Fruit fly (Drosophila melanogaster) whole organism, embryonic: Measurements from ENCODE around the gene DppIII.

Source experiments
- Abd-B ChIP-seq: fragments of 200-800 bp; sonication (Bioruptor generic); optimal IDR thresholded peaks from 2 replicates; lab custom pipeline; 2018; ENCODE audit warnings: missing biosample characterization, mild to moderate bottlenecking, missing genetic modification characterization, moderate library complexity
- Atf6 ChIP-seq: fragments of 200-800 bp; sonication (Bioruptor generic); IDR thresholded peaks from 2 replicates; pipeline ENCODE4 v1.3.6; 2022; ENCODE audit warnings: missing biosample characterization, missing genetic modification characterization
- Awh ChIP-seq: fragments of 200-800 bp; sonication (Bioruptor generic); IDR thresholded peaks from 2 replicates; pipeline ENCODE4, ENCODE4 v1.3.6; 2022; ENCODE audit warnings: missing biosample characterization, missing genetic modification characterization
- CG10431 ChIP-seq: fragments of 200-800 bp; sonication (Bioruptor generic); optimal IDR thresholded peaks from 3 replicates; lab custom pipeline; 2018; ENCODE audit warnings: missing biosample characterization, mild to moderate bottlenecking, missing genetic modification characterization
- CG15073 ChIP-seq: fragments of 200-800 bp; sonication (Bioruptor generic); optimal IDR thresholded peaks from 2 replicates; lab custom pipeline; 2016; ENCODE audit warnings: missing biosample characterization, missing genetic modification characterization
- CG17912 ChIP-seq: fragments of 200-800 bp; sonication (Bioruptor generic); optimal IDR thresholded peaks from 2 replicates; lab custom pipeline; 2018; ENCODE audit warnings: missing biosample characterization, mild to moderate bottlenecking, missing genetic modification characterization
- CG2129 ChIP-seq: fragments of 200-800 bp; sonication (Bioruptor generic); IDR thresholded peaks from 2 replicates; pipeline ENCODE4 v1.3.6; 2022; ENCODE audit warnings: missing biosample characterization, missing genetic modification characterization; ENCODE audit not compliant: partially characterized antibody
- CG2199 ChIP-seq: fragments of 200-800 bp; sonication (Bioruptor generic); IDR thresholded peaks from 3 replicates; pipeline ENCODE4 v1.3.6; 2022; ENCODE audit warnings: missing biosample characterization, missing genetic modification characterization
- CG2875 ChIP-seq: fragments of 200-800 bp; sonication (Bioruptor generic); optimal IDR thresholded peaks from 2 replicates; lab custom pipeline; 2017; ENCODE audit warnings: missing biosample characterization, mild to moderate bottlenecking, missing genetic modification characterization, missing genetic modification reagents
- CG32532 ChIP-seq: fragments of 200-800 bp; sonication (Bioruptor generic); IDR thresholded peaks from 2 replicates; pipeline ENCODE4 v1.3.6; 2022; ENCODE audit warnings: missing biosample characterization, missing genetic modification characterization
- CG34224 ChIP-seq: fragments of 200-800 bp; sonication (Bioruptor generic); IDR thresholded peaks from 3 replicates; pipeline ENCODE4 v1.3.6; 2022; ENCODE audit warnings: missing biosample characterization, missing genetic modification characterization; ENCODE audit not compliant: partially characterized antibody
- CG34376 ChIP-seq: fragments of 200-800 bp; sonication (Bioruptor generic); optimal IDR thresholded peaks from 2 replicates; lab custom pipeline; 2018; ENCODE audit warnings: missing biosample characterization, mild to moderate bottlenecking, missing genetic modification characterization
- CG4424 ChIP-seq: fragments of 200-800 bp; sonication (Bioruptor generic); optimal IDR thresholded peaks from 3 replicates; lab custom pipeline; 2016; ENCODE audit warnings: missing biosample characterization, missing genetic modification characterization
- CG6765 ChIP-seq: fragments of 200-800 bp; sonication (Bioruptor generic); optimal IDR thresholded peaks from 3 replicates; lab custom pipeline; 2017; ENCODE audit warnings: missing biosample characterization, mild to moderate bottlenecking, missing genetic modification characterization
- CG7963 ChIP-seq: fragments of 200-800 bp; sonication (Bioruptor generic); IDR thresholded peaks from 3 replicates; pipeline ENCODE4 v1.3.6; 2022; ENCODE audit warnings: missing biosample characterization, missing genetic modification characterization; ENCODE audit not compliant: partially characterized antibody
- CG8290 ChIP-seq, 3 experiments: fragments of 200-800 bp; sonication (Bioruptor generic); optimal IDR thresholded peaks; 2 replicates each; lab custom pipeline; 2016 to 2019; ENCODE audit warnings: missing biosample characterization in 3 of 3, missing genetic modification characterization in 3 of 3, mild to moderate bottlenecking in 2 of 3, moderate library complexity in 1 of 3
- CG9215 ChIP-seq: fragments of 200-800 bp; sonication (Bioruptor generic); IDR thresholded peaks from 2 replicates; pipeline ENCODE4 v1.3.6; 2022; ENCODE audit warnings: missing biosample characterization, missing genetic modification characterization
- CG9932 ChIP-seq: fragments of 200-800 bp; sonication (Bioruptor generic); IDR thresholded peaks from 2 replicates; pipeline ENCODE4 v1.3.6; 2022; ENCODE audit warnings: missing biosample characterization, missing genetic modification characterization
- Eip74EF ChIP-seq, 2 experiments: fragments of 200-800 bp in 1 of 2; fragments of >200 bp in 1 of 2; sonication (Bioruptor generic) in 1 of 2; optimal IDR thresholded peaks; 2 replicates each; lab custom pipeline; 2017 to 2019; ENCODE audit warnings: missing biosample characterization in 2 of 2, missing genetic modification characterization in 2 of 2, mild to moderate bottlenecking in 1 of 2, moderate library complexity in 1 of 2
- Fer2 ChIP-seq: fragments of 200-800 bp; sonication (Bioruptor generic); optimal IDR thresholded peaks from 2 replicates; lab custom pipeline; 2018; ENCODE audit warnings: missing biosample characterization, mild to moderate bottlenecking, missing genetic modification characterization, moderate library complexity
- HmgZ ChIP-seq: fragments of 200-800 bp; sonication (Bioruptor generic); optimal IDR thresholded peaks from 2 replicates; lab custom pipeline; 2018; ENCODE audit warnings: missing biosample characterization, mild to moderate bottlenecking, missing genetic modification characterization
- Hmr ChIP-seq: fragments of 200-800 bp; sonication (Bioruptor generic); optimal IDR thresholded peaks from 3 replicates; lab custom pipeline; 2017; ENCODE audit warnings: mild to moderate bottlenecking, missing biosample characterization, missing genetic modification reagents, missing genetic modification characterization
- Hr78 ChIP-seq, 2 experiments: fragments of 200-800 bp in 1 of 2; fragments of >200 bp in 1 of 2; sonication (Bioruptor generic) in 1 of 2; optimal IDR thresholded peaks; 2 replicates each; lab custom pipeline; 2017 to 2019; ENCODE audit warnings: missing biosample characterization in 2 of 2, missing genetic modification characterization in 2 of 2, mild to moderate bottlenecking in 1 of 2, moderate library complexity in 1 of 2
- NFAT ChIP-seq: fragments of 200-800 bp; sonication (Bioruptor generic); IDR thresholded peaks from 2 replicates; pipeline ENCODE4 v1.3.6; 2022; ENCODE audit warnings: missing biosample characterization, missing genetic modification characterization
- Optix ChIP-seq: fragments of 200-800 bp; sonication (Bioruptor generic); IDR thresholded peaks from 3 replicates; pipeline ENCODE4 v1.3.6; 2022; ENCODE audit warnings: missing biosample characterization, missing genetic modification characterization
- Ptx1 ChIP-seq: fragments of 200-800 bp; sonication (Bioruptor generic); IDR thresholded peaks from 2 replicates; pipeline ENCODE4 v1.3.6; 2022; ENCODE audit warnings: missing biosample characterization, missing genetic modification characterization
- Sox100B ChIP-seq: fragments of 200-800 bp; sonication (Bioruptor generic); optimal IDR thresholded peaks from 3 replicates; lab custom pipeline; 2018; ENCODE audit warnings: missing biosample characterization, mild to moderate bottlenecking, missing genetic modification characterization
- YL-1 ChIP-seq: fragments of 200-800 bp; sonication (Bioruptor generic); optimal IDR thresholded peaks from 3 replicates; lab custom pipeline; 2017; ENCODE audit warnings: missing biosample characterization, mild to moderate bottlenecking, missing genetic modification characterization
- ab ChIP-seq: fragments of 200-800 bp; sonication (Bioruptor generic); optimal IDR thresholded peaks from 2 replicates; lab custom pipeline; 2016; ENCODE audit warnings: missing biosample characterization, missing genetic modification characterization
- cg ChIP-seq: fragments of 200-800 bp; sonication (Bioruptor generic); optimal IDR thresholded peaks from 3 replicates; lab custom pipeline; 2019; ENCODE audit warnings: missing biosample characterization, mild to moderate bottlenecking, missing genetic modification characterization, moderate library complexity
- chif ChIP-seq, 2 experiments: fragments of 200-800 bp; sonication (Bioruptor generic); optimal IDR thresholded peaks; 3 replicates each; lab custom pipeline; 2016; ENCODE audit warnings: missing biosample characterization in 2 of 2, missing genetic modification characterization in 2 of 2
- chinmo ChIP-seq: fragments of 200-800 bp; sonication (Bioruptor generic); IDR thresholded peaks from 4 replicates; pipeline ENCODE4 v1.3.6; 2022; ENCODE audit warnings: missing biosample characterization, missing genetic modification characterization; ENCODE audit not compliant: partially characterized antibody
- chm ChIP-seq: fragments of 200-800 bp; sonication (Bioruptor generic); IDR thresholded peaks from 2 replicates; pipeline ENCODE4 v1.3.6; 2022; ENCODE audit warnings: missing biosample characterization, missing genetic modification characterization
- exex ChIP-seq: fragments of 200-800 bp; sonication (Bioruptor generic); optimal IDR thresholded peaks from 4 replicates; lab custom pipeline; 2018; ENCODE audit warnings: missing biosample characterization, mild to moderate bottlenecking, missing genetic modification characterization, moderate library complexity
- gce ChIP-seq: fragments of 200-800 bp; sonication (Bioruptor generic); IDR thresholded peaks from 3 replicates; pipeline ENCODE4 v1.3.6; 2022; ENCODE audit warnings: missing biosample characterization, missing genetic modification characterization
- lmd ChIP-seq: fragments of 200-800 bp; sonication (Bioruptor generic); IDR thresholded peaks from 2 replicates; pipeline ENCODE4 v1.3.6; 2022; ENCODE audit warnings: missing biosample characterization, missing genetic modification characterization
- nerfin-2 ChIP-seq: fragments of 200-800 bp; sonication (Bioruptor generic); IDR thresholded peaks from 2 replicates; pipeline ENCODE4 v1.3.6; 2022; ENCODE audit warnings: missing biosample characterization, missing genetic modification characterization; ENCODE audit not compliant: partially characterized antibody
- nom ChIP-seq: fragments of 200-800 bp; sonication (Bioruptor generic); optimal IDR thresholded peaks from 2 replicates; lab custom pipeline; 2017; ENCODE audit warnings: missing biosample characterization, missing genetic modification characterization, mild to moderate bottlenecking, moderate library complexity, missing genetic modification reagents
- oc ChIP-seq: fragments of 200-800 bp; sonication (Bioruptor generic); optimal IDR thresholded peaks from 2 replicates; lab custom pipeline; 2018; ENCODE audit warnings: missing biosample characterization, mild to moderate bottlenecking, missing genetic modification characterization, moderate library complexity
- pita ChIP-seq: fragments of 200-800 bp; sonication (Bioruptor generic); optimal IDR thresholded peaks from 2 replicates; lab custom pipeline; 2017; ENCODE audit warnings: missing biosample characterization, mild to moderate bottlenecking, missing genetic modification characterization
- sens-2 ChIP-seq: fragments of 200-800 bp; sonication (Bioruptor generic); IDR thresholded peaks from 2 replicates; pipeline ENCODE4 v1.3.6; 2022; ENCODE audit warnings: missing biosample characterization, missing genetic modification characterization
- sisA ChIP-seq: fragments of 200-800 bp; sonication (Bioruptor generic); IDR thresholded peaks from 2 replicates; pipeline ENCODE4 v1.3.6; 2022; ENCODE audit warnings: missing biosample characterization, missing genetic modification characterization
- tna ChIP-seq: fragments of 200-800 bp; sonication (Bioruptor generic); IDR thresholded peaks from 2 replicates; pipeline ENCODE4 v1.3.6; 2022; ENCODE audit warnings: missing biosample characterization, missing genetic modification characterization; ENCODE audit not compliant: partially characterized antibody
- vfl ChIP-seq: fragments of 200-800 bp; sonication (Bioruptor generic); optimal IDR thresholded peaks from 2 replicates; lab custom pipeline; 2016; ENCODE audit warnings: missing biosample characterization, missing genetic modification characterization
- zen ChIP-seq: fragments of 200-800 bp; sonication (Bioruptor generic); optimal IDR thresholded peaks from 3 replicates; lab custom pipeline; 2018; ENCODE audit warnings: missing biosample characterization, mild to moderate bottlenecking, missing genetic modification characterization, moderate library complexity

Gene DppIII

DNA sequence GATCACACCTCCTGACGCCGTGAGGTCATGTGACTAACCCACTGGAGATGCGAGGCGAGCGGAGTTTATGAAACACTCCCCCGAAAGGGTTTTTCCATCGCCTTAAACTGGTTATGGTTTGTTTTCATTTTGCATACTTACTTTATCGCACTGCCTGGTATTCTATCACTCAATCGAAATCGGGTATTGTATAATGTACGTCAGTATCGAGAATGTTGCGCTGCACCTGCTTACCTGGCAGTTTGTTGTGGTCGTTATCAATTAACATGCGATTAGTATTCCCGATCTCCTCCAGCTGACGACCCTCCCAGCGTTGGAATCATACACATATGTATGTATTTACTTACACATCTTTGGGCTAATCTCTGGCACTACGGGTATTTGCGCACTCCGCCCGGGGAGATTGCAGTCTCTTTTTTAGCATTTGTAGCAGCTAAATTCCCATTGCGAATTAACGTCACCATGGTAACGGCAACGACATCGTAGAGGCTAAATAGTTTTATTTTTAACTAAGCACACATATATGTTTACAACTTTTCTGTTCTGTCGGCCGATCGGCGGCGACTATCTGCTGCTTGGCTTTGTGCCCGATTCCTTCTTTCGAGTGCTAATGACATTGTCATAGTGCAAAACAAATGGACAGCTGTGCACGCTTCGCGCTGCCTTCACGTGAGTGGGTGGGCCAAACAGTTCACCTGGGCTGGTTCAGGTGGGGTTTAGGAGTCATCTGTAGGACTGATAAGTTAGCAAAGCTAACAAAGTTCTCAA lies 8.9 kb downstream of the DppIII start (continued):
- peak; percentile 7; the same call in 1 of the 2 replicates for TF ChIP-seq CG32532 (GFP tag; lab: Robert Waterston, UW)
- TF ChIP-seq YL-1 (GFP tag; lab: Kevin White, UChicago) = peak; percentile 3
- TF ChIP-seq CG9932 (GFP tag; lab: Robert Waterston, UW) = 0 out of 2 replicates have a peak, but pooled peaks have one; percentile 4
- no peak for TF ChIP-seq sens-2
- TF ChIP-seq lmd (GFP tag; lab: Robert Waterston, UW) = 0 out of 2 replicates have a peak, but pooled peaks have one; percentile 16
- peak; percentile 34 for TF ChIP-seq CG34376 (GFP tag; lab: Kevin White, UChicago)
- TF ChIP-seq HmgZ (tag; lab: Kevin White, UChicago) = peak; percentile 6
- TF ChIP-seq CG6765 (GFP tag; lab: Kevin White, UChicago) = peak; percentile 2
- TF ChIP-seq exex (tag; lab: Kevin White, UChicago) = peak; percentile 47
- TF ChIP-seq nom = no peak

DNA sequence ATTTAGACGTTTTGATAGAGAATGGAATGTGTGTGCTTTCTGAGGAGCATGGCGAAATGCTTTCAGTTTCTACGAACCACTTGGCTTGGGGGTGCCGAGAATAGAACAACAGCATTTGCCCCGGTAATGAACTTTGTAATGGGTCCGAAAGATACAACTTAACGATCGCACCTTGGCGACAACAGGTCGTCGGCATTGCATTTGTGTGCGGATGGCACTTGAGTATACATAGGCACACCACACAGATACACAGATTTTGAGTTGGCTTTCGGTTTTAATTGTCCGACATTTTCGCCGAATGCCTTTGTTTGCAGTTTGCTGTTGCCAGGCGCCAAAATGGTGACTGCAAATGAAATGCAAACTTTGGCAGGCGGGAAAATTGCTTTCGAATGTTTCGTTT lies 9.8 kb downstream of the DppIII start:
- TF ChIP-seq chinmo (GFP tag; lab: Robert Waterston, UW) (peak; percentile 52; the same call in 1 of the 4 replicates), CG4424 (GFP tag; lab: Kevin White, UChicago) (no peak), CG2199 (0 out of 3 replicates have a peak, but pooled peaks have one; percentile 6), chm (GFP tag; lab: Robert Waterston, UW) (0 out of 2 replicates have a peak, but pooled peaks have one; percentile 10), CG8290 (GFP tag; optimal IDR thresholded peaks at IDR 0.05; lab: Kevin White, UChicago) (no peak), CG8290 (tag; optimal IDR thresholded peaks at IDR 0.05; lab: Kevin White, UChicago) (peak in 1 of 2 experiments; percentile 34), Hr78 (GFP tag; optimal IDR thresholded peaks at IDR 0.05; lab: Kevin White, UChicago) (peak in 1 of 2 experiments; percentile 31), CG2129 (GFP tag; lab: Robert Waterston, UW) (no peak), tna (GFP tag; lab: Robert Waterston, UW) (no peak), cg (peak; percentile 3), CG34376 (GFP tag; lab: Kevin White, UChicago) (peak; percentile 22), Abd-B (GFP tag; lab: Kevin White, UChicago) (no peak), ab (no peak)
- TF ChIP-seq, all 482 proteins: peak for 7

DNA sequence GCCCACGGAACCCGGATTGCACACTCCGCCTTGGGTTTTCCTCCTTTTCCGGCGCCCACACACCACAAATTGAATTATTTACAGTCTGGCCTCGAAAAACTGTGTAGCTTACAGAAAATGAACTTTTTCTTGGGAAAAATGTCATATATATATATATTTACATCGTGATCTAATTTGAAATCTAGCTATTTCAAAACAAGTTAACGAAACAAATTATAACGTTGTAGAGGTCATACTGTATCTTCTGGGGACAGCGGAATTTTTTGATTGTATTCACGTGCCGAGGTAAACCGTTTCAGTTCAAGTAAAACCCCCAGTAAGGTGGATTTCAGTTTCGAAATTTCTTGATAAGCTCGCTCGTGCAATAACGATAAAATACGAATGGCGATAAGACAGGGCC lies 10.3 kb downstream of the DppIII start:
- TF ChIP-seq chif (GFP tag; optimal IDR thresholded peaks at IDR 0.05; lab: Kevin White, UChicago) (no peak), pita (GFP tag; lab: Kevin White, UChicago) (no peak), NFAT (GFP tag; lab: Robert Waterston, UW) (peak; percentile 53), CG17912 (no peak), CG15073 (no peak), Awh (peak; percentile 74), Sox100B (GFP tag; lab: Kevin White, UChicago) (no peak), vfl (GFP tag; lab: Kevin White, UChicago) (peak; percentile 10), zen (tag; lab: Kevin White, UChicago) (no peak), CG7963 (GFP tag; lab: Robert Waterston, UW) (no peak), Fer2 (tag; lab: Kevin White, UChicago) (no peak), CG10431 (GFP tag; lab: Kevin White, UChicago) (no peak), Eip74EF (GFP tag; optimal IDR thresholded peaks at IDR 0.05; lab: Kevin White, UChicago) (peak in 1 of 2 experiments; percentile 74), Atf6 (GFP tag; lab: Robert Waterston, UW) (peak; percentile 19; the same call in 1 of the 2 replicates), nerfin-2 (GFP tag; lab: Robert Waterston, UW) (no peak), CG34224 (GFP tag; lab: Robert Waterston, UW) (no peak), CG2875 (GFP tag; lab: Kevin White, UChicago) (no peak), Hmr (GFP tag; lab: Kevin White, UChicago) (peak; percentile 64), oc (peak; percentile 62), Optix (no peak), sisA (peak; percentile 68), CG9215 (GFP tag; lab: Robert Waterston, UW) (peak; percentile 21; the same call in 1 of the 2 replicates), gce (GFP tag; lab: Robert Waterston, UW) (peak; percentile 69; the same call in 2 of the 3 replicates), Ptx1 (GFP tag; lab: Robert Waterston, UW) (peak; percentile 79)
